Fruit fly (Drosophila melanogaster) whole organism, embryonic: ENCODE measurements around the gene CG17270.
A peak's percentile ranks its signal among the peaks of the same experiment; 100 is the strongest.

Source experiments
- Bgb ChIP-seq: fragments of 200-800 bp; sonication (Bioruptor generic); IDR thresholded peaks from 2 replicates; pipeline ENCODE4 v1.3.6; 2022; ENCODE audit warnings: missing biosample characterization, missing genetic modification characterization; ENCODE audit not compliant: partially characterized antibody
- CG10147 ChIP-seq: fragments of 200-800 bp; sonication (Bioruptor generic); optimal IDR thresholded peaks from 2 replicates; lab custom pipeline; 2019; ENCODE audit warnings: missing biosample characterization, mild to moderate bottlenecking, missing genetic modification characterization, moderate library complexity
- CG1024 ChIP-seq: fragments of 200-800 bp; sonication (Bioruptor generic); IDR thresholded peaks from 2 replicates; pipeline ENCODE4 v1.3.6; 2022; ENCODE audit warnings: missing biosample characterization, missing genetic modification characterization
- CG10431 ChIP-seq: fragments of 200-800 bp; sonication (Bioruptor generic); optimal IDR thresholded peaks from 3 replicates; lab custom pipeline; 2018; ENCODE audit warnings: missing biosample characterization, mild to moderate bottlenecking, missing genetic modification characterization
- CG12659 ChIP-seq: fragments of 200-800 bp; sonication (Bioruptor generic); optimal IDR thresholded peaks from 3 replicates; lab custom pipeline; 2017; ENCODE audit warnings: mild to moderate bottlenecking, missing biosample characterization, missing genetic modification reagents, missing genetic modification characterization
- CG12769 ChIP-seq: fragments of 200-800 bp; sonication (Bioruptor generic); optimal IDR thresholded peaks from 2 replicates; lab custom pipeline; 2019; ENCODE audit warnings: missing biosample characterization, mild to moderate bottlenecking, missing genetic modification characterization, moderate library complexity
- CG13894 ChIP-seq: fragments of 200-800 bp; sonication (Bioruptor generic); optimal IDR thresholded peaks from 3 replicates; lab custom pipeline; 2018; ENCODE audit warnings: missing biosample characterization, mild to moderate bottlenecking, missing genetic modification characterization, moderate library complexity
- CG14014 ChIP-seq: fragments of 200-800 bp; sonication (Bioruptor generic); IDR thresholded peaks from 2 replicates; pipeline ENCODE4 v1.3.6; 2022; ENCODE audit warnings: missing biosample characterization, missing genetic modification characterization
- CG2712 ChIP-seq: fragments of 200-800 bp; optimal IDR thresholded peaks from 3 replicates; lab custom pipeline; 2019; ENCODE audit warnings: missing biosample characterization, mild to moderate bottlenecking, missing genetic modification characterization, moderate library complexity
- CG30020 ChIP-seq: fragments of 200-800 bp; optimal IDR thresholded peaks from 2 replicates; lab custom pipeline; 2019; ENCODE audit warnings: missing biosample characterization, mild to moderate bottlenecking, missing genetic modification characterization, moderate library complexity
- CG33557 ChIP-seq: fragments of 200-800 bp; sonication (Bioruptor generic); optimal IDR thresholded peaks from 2 replicates; lab custom pipeline; 2019; ENCODE audit warnings: missing biosample characterization, mild to moderate bottlenecking, missing genetic modification characterization, moderate library complexity
- CG34422 ChIP-seq: fragments of 200-800 bp; sonication (Bioruptor generic); IDR thresholded peaks from 3 replicates; pipeline ENCODE4 v1.3.6; 2022; ENCODE audit warnings: missing biosample characterization, missing genetic modification characterization
- CG5245 ChIP-seq: fragments of 200-800 bp; sonication (Bioruptor generic); optimal IDR thresholded peaks from 3 replicates; lab custom pipeline; 2016; ENCODE audit warnings: missing biosample characterization, missing genetic modification characterization
- CG7928 ChIP-seq: fragments of 200-800 bp; sonication (Bioruptor generic); optimal IDR thresholded peaks from 2 replicates; lab custom pipeline; 2017; ENCODE audit warnings: missing biosample characterization, mild to moderate bottlenecking, missing genetic modification characterization
- CG9817 ChIP-seq: fragments of 200-800 bp; sonication (Bioruptor generic); optimal IDR thresholded peaks from 2 replicates; lab custom pipeline; 2018; ENCODE audit warnings: missing biosample characterization, mild to moderate bottlenecking, missing genetic modification characterization, moderate library complexity
- CTCF ChIP-seq: fragments of 200-800 bp; sonication (Bioruptor generic); optimal IDR thresholded peaks from 2 replicates; lab custom pipeline; 2017; ENCODE audit warnings: missing biosample characterization, mild to moderate bottlenecking, missing genetic modification characterization, moderate library complexity
- Doc3 ChIP-seq: fragments of 200-800 bp; sonication (Bioruptor generic); IDR thresholded peaks from 3 replicates; pipeline ENCODE4 v1.3.6; 2022; ENCODE audit warnings: missing biosample characterization, missing genetic modification characterization; ENCODE audit not compliant: partially characterized antibody
- E2f2 ChIP-seq: fragments of 200-800 bp; sonication (Bioruptor generic); IDR thresholded peaks from 2 replicates; pipeline ENCODE4 v1.3.6; 2022; ENCODE audit warnings: missing biosample characterization, missing genetic modification characterization
- HmgD ChIP-seq: fragments of 200-800 bp; sonication (Bioruptor generic); optimal IDR thresholded peaks from 3 replicates; lab custom pipeline; 2016; ENCODE audit warnings: missing biosample characterization, missing genetic modification characterization
- Kr ChIP-seq: fragments of 200-800 bp; sonication (Bioruptor generic); optimal IDR thresholded peaks from 2 replicates; lab custom pipeline; 2017; ENCODE audit warnings: missing biosample characterization, mild to moderate bottlenecking, missing genetic modification characterization
- MESR4 ChIP-seq: fragments of 200-800 bp; sonication (Bioruptor generic); optimal IDR thresholded peaks from 2 replicates; lab custom pipeline; 2018; ENCODE audit warnings: missing biosample characterization, mild to moderate bottlenecking, missing genetic modification characterization, moderate library complexity
- Max ChIP-seq: fragments of 200-800 bp; sonication (Bioruptor generic); optimal IDR thresholded peaks from 2 replicates; lab custom pipeline; 2016; ENCODE audit warnings: missing biosample characterization, mild to moderate bottlenecking, missing genetic modification characterization
- NC2α ChIP-seq: fragments of 200-800 bp; sonication (Bioruptor generic); optimal IDR thresholded peaks from 2 replicates; lab custom pipeline; 2016; ENCODE audit warnings: missing biosample characterization, missing genetic modification characterization
- PHDP ChIP-seq: fragments of 200-800 bp; sonication (Bioruptor generic); optimal IDR thresholded peaks from 3 replicates; lab custom pipeline; 2018; ENCODE audit warnings: missing biosample characterization, mild to moderate bottlenecking, missing genetic modification characterization, moderate library complexity
- Sin3A ChIP-seq: fragments of >200 bp; optimal IDR thresholded peaks from 2 replicates; lab custom pipeline; 2018
- Sox100B ChIP-seq: fragments of 200-800 bp; sonication (Bioruptor generic); optimal IDR thresholded peaks from 3 replicates; lab custom pipeline; 2018; ENCODE audit warnings: missing biosample characterization, mild to moderate bottlenecking, missing genetic modification characterization
- Stat92E ChIP-seq, 3 experiments: fragments of >200 bp in 2 of 3; fragments of 200-800 bp in 1 of 3; sonication (Bioruptor generic) in 1 of 3; optimal IDR thresholded peaks; 2 replicates each; lab custom pipeline; 2017 to 2019; ENCODE audit warnings: missing biosample characterization in 3 of 3, missing genetic modification characterization in 3 of 3, mild to moderate bottlenecking in 1 of 3, moderate library complexity in 1 of 3
- Trl ChIP-seq, 3 experiments: fragments of >200 bp in 2 of 3; fragments of 200-800 bp in 1 of 3; sonication (Bioruptor generic) in 1 of 3; optimal IDR thresholded peaks; 2 replicates in 1 of 3; 3 replicates in 2 of 3; lab custom pipeline; 2016 to 2017; ENCODE audit warnings: missing biosample characterization in 1 of 3, missing genetic modification characterization in 1 of 3
- ac ChIP-seq: fragments of 200-800 bp; sonication (Bioruptor generic); optimal IDR thresholded peaks from 3 replicates; lab custom pipeline; 2017; ENCODE audit warnings: missing biosample characterization, mild to moderate bottlenecking, missing genetic modification characterization
- bbx ChIP-seq: fragments of 200-800 bp; sonication (Bioruptor generic); IDR thresholded peaks from 2 replicates; pipeline ENCODE4 v1.3.6; 2022; ENCODE audit warnings: missing biosample characterization, missing genetic modification characterization; ENCODE audit not compliant: partially characterized antibody
- emc ChIP-seq: fragments of 200-800 bp; sonication (Bioruptor generic); optimal IDR thresholded peaks from 2 replicates; lab custom pipeline; 2016; ENCODE audit warnings: missing biosample characterization, missing genetic modification characterization
- gcm2 ChIP-seq: fragments of 200-800 bp; sonication (Bioruptor generic); optimal IDR thresholded peaks from 2 replicates; lab custom pipeline; 2016; ENCODE audit warnings: missing biosample characterization, missing genetic modification characterization
- her ChIP-seq: fragments of 200-800 bp; sonication (Bioruptor generic); optimal IDR thresholded peaks from 2 replicates; lab custom pipeline; 2016; ENCODE audit warnings: missing biosample characterization, missing genetic modification characterization
- jumu ChIP-seq: fragments of 200-800 bp; sonication (Bioruptor generic); optimal IDR thresholded peaks from 3 replicates; lab custom pipeline; 2016; ENCODE audit warnings: missing biosample characterization, missing genetic modification characterization
- lab ChIP-seq: fragments of 200-800 bp; sonication (Bioruptor generic); optimal IDR thresholded peaks from 3 replicates; lab custom pipeline; 2017; ENCODE audit warnings: missing biosample characterization, missing genetic modification characterization, mild to moderate bottlenecking, moderate library complexity, missing genetic modification reagents
- lbe ChIP-seq: fragments of 200-800 bp; sonication (Bioruptor generic); optimal IDR thresholded peaks from 2 replicates; lab custom pipeline; 2016; ENCODE audit warnings: missing biosample characterization, mild to moderate bottlenecking, missing genetic modification characterization
- mam ChIP-seq: fragments of 200-800 bp; sonication (Bioruptor generic); optimal IDR thresholded peaks from 3 replicates; lab custom pipeline; 2016; ENCODE audit warnings: missing biosample characterization, missing genetic modification characterization
- p53 ChIP-seq: fragments of 200-800 bp; sonication (Bioruptor generic); optimal IDR thresholded peaks from 2 replicates; lab custom pipeline; 2016; ENCODE audit warnings: missing biosample characterization, missing genetic modification characterization
- phol ChIP-seq: fragments of 200-800 bp; sonication (Bioruptor generic); optimal IDR thresholded peaks from 3 replicates; lab custom pipeline; 2018; ENCODE audit warnings: missing biosample characterization, mild to moderate bottlenecking, missing genetic modification characterization, moderate library complexity
- prd ChIP-seq, 3 experiments: fragments of >200 bp in 2 of 3; fragments of 200-800 bp in 1 of 3; sonication (Bioruptor generic) in 1 of 3; optimal IDR thresholded peaks in 2 of 3; IDR thresholded peaks in 1 of 3; 2 replicates in 2 of 3; 3 replicates in 1 of 3; pipeline versions ENCODE4 v1.3.6 to Lab custom; 2017 to 2022; ENCODE audit warnings: missing biosample characterization in 1 of 3, missing genetic modification characterization in 1 of 3
- sens ChIP-seq: fragments of 200-800 bp; sonication (Bioruptor generic); peaks from one replicate; lab custom pipeline; 2016; ENCODE audit warnings: missing biosample characterization, missing genetic modification characterization
- sqz ChIP-seq: fragments of 200-800 bp; sonication (Bioruptor generic); optimal IDR thresholded peaks from 3 replicates; lab custom pipeline; 2018; ENCODE audit warnings: missing biosample characterization, mild to moderate bottlenecking, missing genetic modification characterization
- sug ChIP-seq: fragments of 200-800 bp; optimal IDR thresholded peaks from 2 replicates; lab custom pipeline; 2019; ENCODE audit warnings: missing biosample characterization, mild to moderate bottlenecking, missing genetic modification characterization, moderate library complexity
- tll ChIP-seq, 2 experiments: fragments of 200-800 bp in 1 of 2; fragments of >200 bp in 1 of 2; sonication (Bioruptor generic) in 1 of 2; optimal IDR thresholded peaks; 2 replicates each; lab custom pipeline; 2017 to 2019; ENCODE audit warnings: missing biosample characterization in 2 of 2, missing genetic modification characterization in 2 of 2, mild to moderate bottlenecking in 1 of 2, moderate library complexity in 1 of 2
- tna ChIP-seq: fragments of 200-800 bp; sonication (Bioruptor generic); IDR thresholded peaks from 2 replicates; pipeline ENCODE4 v1.3.6; 2022; ENCODE audit warnings: missing biosample characterization, missing genetic modification characterization; ENCODE audit not compliant: partially characterized antibody
- trh ChIP-seq: fragments of 200-800 bp; sonication (Bioruptor generic); optimal IDR thresholded peaks from 2 replicates; lab custom pipeline; 2016; ENCODE audit warnings: missing biosample characterization, missing genetic modification characterization
- vfl ChIP-seq: fragments of 200-800 bp; sonication (Bioruptor generic); optimal IDR thresholded peaks from 2 replicates; lab custom pipeline; 2016; ENCODE audit warnings: missing biosample characterization, missing genetic modification characterization
- zen2 ChIP-seq: fragments of 200-800 bp; sonication (Bioruptor generic); IDR thresholded peaks from 3 replicates; pipeline ENCODE4 v1.3.6; 2022; ENCODE audit warnings: missing biosample characterization, missing genetic modification characterization; ENCODE audit not compliant: partially characterized antibody

Gene CG17270

DNA sequence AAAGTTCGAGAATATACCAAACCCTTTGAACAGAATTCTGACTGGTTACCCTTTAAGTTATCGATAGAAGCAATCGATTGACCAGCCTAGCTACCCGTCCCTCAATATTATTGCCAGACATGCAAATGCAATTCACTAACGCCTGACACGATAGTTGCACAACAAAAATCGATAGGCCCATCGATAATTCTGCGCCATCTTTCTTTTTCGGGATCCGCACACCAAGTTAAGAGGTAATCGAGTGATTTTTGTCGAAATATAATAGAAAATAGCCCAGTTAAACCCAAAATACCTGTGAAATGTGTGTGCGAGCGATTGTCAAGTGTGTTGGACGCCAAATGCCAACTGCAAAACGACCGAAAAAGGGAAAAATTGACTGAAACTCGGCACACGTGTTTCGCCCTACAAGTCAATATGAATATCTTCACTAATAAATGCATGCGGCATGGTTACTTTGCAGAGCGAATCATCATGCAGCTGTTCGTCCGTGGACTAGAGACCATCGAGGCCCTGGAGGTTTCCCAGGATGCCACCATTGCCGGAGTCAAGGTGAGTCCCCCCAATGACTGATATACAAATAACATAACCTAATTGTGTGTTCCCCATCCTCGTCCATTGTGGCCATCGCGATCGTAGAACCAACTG lies 31.8 kb upstream of the CG17270 start, which contains the start of gene RpS30 (continued):
- peak; percentile 86 for TF ChIP-seq Kr
- TF ChIP-seq CG2712, result peak; percentile 71
- TF ChIP-seq CG13894 (tag; lab: Kevin White, UChicago), result peak; percentile 36
- peak; percentile 75 for TF ChIP-seq Sin3A
- no peak for TF ChIP-seq Sox100B
- peak; percentile 98 for TF ChIP-seq bbx
- TF ChIP-seq HmgD (GFP tag; lab: Kevin White, UChicago), result peak; percentile 85
- peak; percentile 55 for TF ChIP-seq PHDP (tag; lab: Kevin White, UChicago)
- TF ChIP-seq ac (GFP tag; lab: Kevin White, UChicago), result no peak
- TF ChIP-seq CG9817 (tag; lab: Kevin White, UChicago), result peak; percentile 42
- TF ChIP-seq emc, result no peak
- TF ChIP-seq mam, result peak; percentile 40
- no peak for TF ChIP-seq prd (optimal IDR thresholded peaks at IDR 0.05; lab: Kevin White, UChicago)
- 0 out of 3 replicates have a peak, but pooled peaks have one; percentile 8 for TF ChIP-seq prd (GFP tag; IDR thresholded peaks at IDR 0.05; lab: Robert Waterston, UW)
- peak; percentile 98 for TF ChIP-seq Bgb
- TF ChIP-seq sqz, result no peak
- no peak for TF ChIP-seq jumu (GFP tag; lab: Kevin White, UChicago)
- TF ChIP-seq tna (GFP tag; lab: Robert Waterston, UW), result peak; percentile 95
- peak; percentile 35 for TF ChIP-seq CG5245 (GFP tag; lab: Kevin White, UChicago)
- TF ChIP-seq CG12769 (tag; lab: Kevin White, UChicago), result peak; percentile 69
- TF ChIP-seq sug, result peak; percentile 60
- no peak for TF ChIP-seq Trl (optimal IDR thresholded peaks at IDR 0.05; lab: Kevin White, UChicago)
- TF ChIP-seq Trl (GFP tag; optimal IDR thresholded peaks at IDR 0.05; lab: Kevin White, UChicago), result peak; percentile 48
- TF ChIP-seq vfl (GFP tag; lab: Kevin White, UChicago), result peak; percentile 69
- TF ChIP-seq CG34422 (GFP tag; lab: Robert Waterston, UW), result no peak
- TF ChIP-seq E2f2, result peak; percentile 61
- peak; percentile 49 for TF ChIP-seq Max (GFP tag; lab: Kevin White, UChicago)
- TF ChIP-seq gcm2 (GFP tag; lab: Kevin White, UChicago), result no peak
- TF ChIP-seq her, result peak; percentile 73
- TF ChIP-seq sens (GFP tag; lab: Kevin White, UChicago), result peak; percentile 65
- peak; percentile 96 for TF ChIP-seq MESR4
- TF ChIP-seq CG10147 (GFP tag; lab: Kevin White, UChicago), result peak; percentile 51
- peak; percentile 93 for TF ChIP-seq Doc3 (GFP tag; lab: Robert Waterston, UW)
- no peak for TF ChIP-seq Stat92E (GFP tag; optimal IDR thresholded peaks at IDR 0.05; lab: Kevin White, UChicago)
- TF ChIP-seq CTCF (GFP tag; lab: Kevin White, UChicago), result peak; percentile 41
- peak; percentile 21 for TF ChIP-seq CG33557 (GFP tag; lab: Kevin White, UChicago)
- TF ChIP-seq CG14014, result no peak
- peak; percentile 87 for TF ChIP-seq zen2
- TF ChIP-seq NC2α (GFP tag; lab: Kevin White, UChicago), result no peak
- peak; percentile 45 for TF ChIP-seq lbe (GFP tag; lab: Kevin White, UChicago)
- no peak for TF ChIP-seq CG1024
- peak; percentile 84 for TF ChIP-seq CG7928 (GFP tag; lab: Kevin White, UChicago)
- TF ChIP-seq CG12659, result peak; percentile 91
- peak; percentile 55 for TF ChIP-seq CG30020
- no peak for TF ChIP-seq trh (GFP tag; lab: Kevin White, UChicago)
- TF ChIP-seq lab (GFP tag; lab: Kevin White, UChicago), result peak; percentile 58
- peak in 1 of 2 experiments; percentile 31 for TF ChIP-seq tll (GFP tag; optimal IDR thresholded peaks at IDR 0.05; lab: Kevin White, UChicago)
- TF ChIP-seq p53 (GFP tag; lab: Kevin White, UChicago), result peak; percentile 52
- peak; percentile 34 for TF ChIP-seq CG10431 (GFP tag; lab: Kevin White, UChicago)
- TF ChIP-seq phol (tag; lab: Kevin White, UChicago), result peak; percentile 100
